Fruit fly (Drosophila melanogaster) S2 (cell line): ENCODE data around the gene OtopLa.

Experiments
- CG8478 ChIP-seq: fragments of >200 bp; optimal IDR thresholded peaks from 2 replicates; lab custom pipeline; 2018
- CTCF ChIP-seq, 2 experiments: fragments of >200 bp; optimal IDR thresholded peaks; 2 replicates each; lab custom pipeline; 2018

- TF ChIP-seq CG8478 (lab: Kevin White, UChicago) (no peak), CTCF (optimal IDR thresholded peaks at IDR 0.05; lab: Kevin White, UChicago) (peak; percentile 90 to 95)
These were observed 35.3 kb downstream of the OtopLa start for dm6 chrX:5612977-5613376.
